Worm (Caenorhabditis elegans) whole organism, late embryonic: ENCODE measurements around the gene F49E11.2.

Experiments
- C08G9.2 ChIP-seq: sonication (generic microtip); optimal IDR thresholded peaks from 2 replicates; lab custom pipeline; 2016; ENCODE audit warnings: mild to moderate bottlenecking, missing genetic modification characterization, moderate library complexity, missing compliant biosample characterization
- F13H6.1 ChIP-seq: sonication (generic microtip); optimal IDR thresholded peaks from 2 replicates; lab custom pipeline; 2016; ENCODE audit warnings: missing genetic modification characterization, missing compliant biosample characterization
- K09A11.1 ChIP-seq: sonication (generic microtip); optimal IDR thresholded peaks from 2 replicates; lab custom pipeline; 2017; ENCODE audit warnings: antibody characterized with exemption, mild to moderate bottlenecking, missing genetic modification characterization, missing compliant biosample characterization; ENCODE audit not compliant: insufficient read depth
- Y22D7AL.16 ChIP-seq: sonication (generic microtip); optimal IDR thresholded peaks from 2 replicates; lab custom pipeline; 2016; ENCODE audit warnings: missing genetic modification characterization, missing compliant biosample characterization
- ama-1 ChIP-seq: fragments of 150-350 bp; optimal IDR thresholded peaks from 2 replicates; lab custom pipeline; 2014
- ceh-14 ChIP-seq: sonication (generic microtip); optimal IDR thresholded peaks from 2 replicates; lab custom pipeline; 2016; ENCODE audit warnings: missing genotype, missing genetic modification characterization, missing compliant biosample characterization
- ceh-2 ChIP-seq: sonication (generic microtip); optimal IDR thresholded peaks from 2 replicates; lab custom pipeline; 2016; ENCODE audit warnings: missing genotype, missing genetic modification characterization, missing compliant biosample characterization
- ceh-22 ChIP-seq: sonication (generic microtip); optimal IDR thresholded peaks from 2 replicates; lab custom pipeline; 2017; ENCODE audit warnings: missing biosample characterization, missing genetic modification characterization
- ceh-30 ChIP-seq: fragments of 150-350 bp; optimal IDR thresholded peaks from 2 replicates; lab custom pipeline; 2014; ENCODE audit warnings: missing biosample characterization, missing genetic modification characterization
- ceh-31 ChIP-seq: sonication (generic microtip); optimal IDR thresholded peaks from 2 replicates; lab custom pipeline; 2016; ENCODE audit warnings: missing genetic modification characterization, missing compliant biosample characterization
- ceh-34 ChIP-seq: sonication (generic microtip); optimal IDR thresholded peaks from 2 replicates; lab custom pipeline; 2016; ENCODE audit warnings: mild to moderate bottlenecking, missing genetic modification characterization, missing compliant biosample characterization
- ceh-45 ChIP-seq: fragments of 200-800 bp; sonication (Bioruptor generic); IDR thresholded peaks from 2 replicates; pipeline ENCODE4 v1.3.6; 2022; ENCODE audit warnings: missing genetic modification reagents, missing genetic modification characterization, missing compliant biosample characterization
- ceh-6 ChIP-seq: fragments of 200-800 bp; sonication (Bioruptor generic); optimal IDR thresholded peaks from 2 replicates; lab custom pipeline; 2018; ENCODE audit warnings: mild to moderate bottlenecking, missing genetic modification characterization, missing compliant biosample characterization
- ceh-9 ChIP-seq: sonication (generic microtip); optimal IDR thresholded peaks from 2 replicates; lab custom pipeline; 2016; ENCODE audit warnings: mild to moderate bottlenecking, missing genetic modification characterization, inconsistent platforms, missing compliant biosample characterization
- che-1 ChIP-seq: sonication (generic microtip); optimal IDR thresholded peaks from 2 replicates; lab custom pipeline; 2016; ENCODE audit warnings: mild to moderate bottlenecking, missing genetic modification characterization, missing compliant biosample characterization
- elt-2 ChIP-seq: sonication (generic microtip); optimal IDR thresholded peaks from 2 replicates; lab custom pipeline; 2016; ENCODE audit warnings: missing genetic modification reagents, missing genetic modification characterization, missing compliant biosample characterization
- elt-4 ChIP-seq: sonication (generic microtip); optimal IDR thresholded peaks from 2 replicates; lab custom pipeline; 2016; ENCODE audit warnings: missing genetic modification characterization, missing compliant biosample characterization
- ets-4 ChIP-seq: sonication (generic microtip); optimal IDR thresholded peaks from 2 replicates; lab custom pipeline; 2016; ENCODE audit warnings: missing genetic modification characterization, missing compliant biosample characterization
- fkh-6 ChIP-seq: sonication (generic microtip); optimal IDR thresholded peaks from 2 replicates; lab custom pipeline; 2016; ENCODE audit warnings: missing genetic modification characterization, missing compliant biosample characterization
- hlh-13 ChIP-seq: fragments of 200-800 bp; sonication (Bioruptor generic); optimal IDR thresholded peaks from 2 replicates; lab custom pipeline; 2018; ENCODE audit warnings: mild to moderate bottlenecking, missing genetic modification characterization, missing compliant biosample characterization
- hlh-6 ChIP-seq: sonication (generic microtip); optimal IDR thresholded peaks from 2 replicates; lab custom pipeline; 2016; ENCODE audit warnings: missing genotype, missing genetic modification characterization, missing compliant biosample characterization
- lim-6 ChIP-seq: sonication (generic microtip); optimal IDR thresholded peaks from 2 replicates; lab custom pipeline; 2016; ENCODE audit warnings: missing genetic modification characterization, missing compliant biosample characterization
- mec-3 ChIP-seq: sonication (generic microtip); optimal IDR thresholded peaks from 2 replicates; lab custom pipeline; 2016; ENCODE audit warnings: borderline replicate concordance, missing genetic modification characterization, missing compliant biosample characterization
- nhr-11 ChIP-seq: fragments of 150-350 bp; optimal IDR thresholded peaks from 2 replicates; lab custom pipeline; 2014; ENCODE audit warnings: missing biosample characterization, missing genetic modification characterization
- odd-2 ChIP-seq: sonication (generic microtip); optimal IDR thresholded peaks from 2 replicates; lab custom pipeline; 2017; ENCODE audit warnings: antibody characterized with exemption, mild to moderate bottlenecking, missing genetic modification characterization, missing compliant biosample characterization
- pag-3 ChIP-seq: sonication (generic microtip); optimal IDR thresholded peaks from 2 replicates; lab custom pipeline; 2016; ENCODE audit warnings: missing compliant biosample characterization, missing genetic modification characterization, borderline replicate concordance
- pat-9 ChIP-seq: fragments of 200-800 bp; sonication (Bioruptor generic); optimal IDR thresholded peaks from 2 replicates; lab custom pipeline; 2018; ENCODE audit warnings: mild to moderate bottlenecking, missing genetic modification characterization, moderate library complexity, missing compliant biosample characterization
- pha-2 ChIP-seq: sonication (generic microtip); optimal IDR thresholded peaks from 2 replicates; lab custom pipeline; 2017; ENCODE audit warnings: mild to moderate bottlenecking, missing genetic modification characterization, missing compliant biosample characterization
- pha-4 ChIP-seq: fragments of 150-350 bp; optimal IDR thresholded peaks from 2 replicates; lab custom pipeline; 2018; ENCODE audit warnings: missing biosample characterization, missing genetic modification reagents, missing genetic modification characterization
- pqm-1 ChIP-seq: sonication (generic microtip); optimal IDR thresholded peaks from 2 replicates; lab custom pipeline; 2016; ENCODE audit warnings: missing genetic modification characterization, missing compliant biosample characterization
- pros-1 ChIP-seq: fragments of 150-350 bp; optimal IDR thresholded peaks from 2 replicates; lab custom pipeline; 2014; ENCODE audit warnings: missing biosample characterization, missing genetic modification reagents, missing genetic modification characterization
- rnt-1 ChIP-seq: sonication (generic microtip); optimal IDR thresholded peaks from 2 replicates; lab custom pipeline; 2016; ENCODE audit warnings: missing genetic modification characterization, missing compliant biosample characterization
- sdc-2 ChIP-seq: sonication (generic microtip); optimal IDR thresholded peaks from 2 replicates; lab custom pipeline; 2016; ENCODE audit warnings: missing genotype, missing genetic modification characterization, missing compliant biosample characterization
- sox-2 ChIP-seq: fragments of 200-800 bp; sonication (Bioruptor generic); IDR thresholded peaks from 2 replicates; pipeline ENCODE4 v1.3.6; 2022; ENCODE audit warnings: missing genetic modification reagents, missing genetic modification characterization, missing compliant biosample characterization
- sox-4 ChIP-seq: sonication (generic microtip); optimal IDR thresholded peaks from 2 replicates; lab custom pipeline; 2017; ENCODE audit warnings: mild to moderate bottlenecking, missing genetic modification characterization, inconsistent platforms, missing compliant biosample characterization
- syd-9 ChIP-seq: sonication (generic microtip); optimal IDR thresholded peaks from 2 replicates; lab custom pipeline; 2016; ENCODE audit warnings: mild to moderate bottlenecking, missing genetic modification characterization, moderate library complexity, missing compliant biosample characterization
- tbx-2 ChIP-seq: sonication (generic microtip); optimal IDR thresholded peaks from 2 replicates; lab custom pipeline; 2016; ENCODE audit warnings: missing genetic modification characterization, missing compliant biosample characterization
- tbx-7 ChIP-seq: sonication (generic microtip); optimal IDR thresholded peaks from 2 replicates; lab custom pipeline; 2016; ENCODE audit warnings: missing genotype, missing genetic modification characterization, missing compliant biosample characterization
- ttx-3 ChIP-seq: sonication (generic microtip); optimal IDR thresholded peaks from 2 replicates; lab custom pipeline; 2016; ENCODE audit warnings: missing genetic modification reagents, missing genetic modification characterization, missing compliant biosample characterization
- unc-42 ChIP-seq: sonication (generic microtip); optimal IDR thresholded peaks from 2 replicates; lab custom pipeline; 2016; ENCODE audit warnings: missing genotype, missing genetic modification characterization, missing compliant biosample characterization
- unc-55 ChIP-seq: sonication (generic microtip); optimal IDR thresholded peaks from 2 replicates; lab custom pipeline; 2017; ENCODE audit warnings: missing biosample characterization, missing genetic modification reagents, missing genetic modification characterization
- unc-86 ChIP-seq: sonication (generic microtip); optimal IDR thresholded peaks from 2 replicates; lab custom pipeline; 2016; ENCODE audit warnings: missing genetic modification characterization, missing compliant biosample characterization

F49E11.2 gene

ce11 chrIV:13030467-13031299 lies 8.1 kb downstream of the F49E11.2 start:
- TF ChIP-seq pha-4 (tag; lab: Kevin White, UChicago) (no peak), ceh-9 (tag; lab: Kevin White, UChicago) (no peak), pha-2 (tag; lab: Kevin White, UChicago) (no peak), syd-9 (tag; lab: Kevin White, UChicago) (no peak), K09A11.1 (tag; lab: Kevin White, UChicago) (no peak), rnt-1 (tag; lab: Kevin White, UChicago) (no peak), ceh-22 (tag; lab: Kevin White, UChicago) (no peak), hlh-6 (tag; lab: Kevin White, UChicago) (no peak), ttx-3 (tag; lab: Kevin White, UChicago) (no peak), ceh-2 (tag; lab: Kevin White, UChicago) (no peak), sox-4 (tag; lab: Kevin White, UChicago) (no peak), lim-6 (tag; lab: Kevin White, UChicago) (no peak), elt-4 (tag; lab: Kevin White, UChicago) (no peak), ama-1 (peak; percentile 19), Y22D7AL.16 (tag; lab: Kevin White, UChicago) (no peak), ceh-6 (GFP tag; lab: Kevin White, UChicago) (no peak), odd-2 (tag; lab: Kevin White, UChicago) (no peak), unc-55 (no peak), ceh-30 (no peak), sox-2 (GFP tag; lab: Robert Waterston, UW) (no peak), elt-2 (tag; lab: Kevin White, UChicago) (peak; percentile 7), ets-4 (no peak), pros-1 (no peak), ceh-31 (tag; lab: Kevin White, UChicago) (peak; percentile 15), ceh-34 (tag; lab: Kevin White, UChicago) (no peak), F13H6.1 (tag; lab: Kevin White, UChicago) (no peak), unc-42 (no peak), sdc-2 (tag; lab: Kevin White, UChicago) (no peak), C08G9.2 (tag; lab: Kevin White, UChicago) (no peak), che-1 (tag; lab: Kevin White, UChicago) (peak; percentile 3), hlh-13 (GFP tag; lab: Kevin White, UChicago) (no peak), pqm-1 (tag; lab: Kevin White, UChicago) (no peak), pag-3 (tag; lab: Kevin White, UChicago) (no peak), ceh-14 (tag; lab: Kevin White, UChicago) (no peak), tbx-7 (tag; lab: Kevin White, UChicago) (no peak), fkh-6 (tag; lab: Kevin White, UChicago) (no peak), tbx-2 (tag; lab: Kevin White, UChicago) (peak; percentile 42), ceh-45 (GFP tag; lab: Robert Waterston, UW) (no peak), unc-86 (tag; lab: Kevin White, UChicago) (no peak), nhr-11 (tag; lab: Kevin White, UChicago) (no peak), mec-3 (no peak), pat-9 (tag; lab: Kevin White, UChicago) (no peak)
